Worm (Caenorhabditis elegans): ENCODE results near the gene C09G4.4.

The C09G4.4 gene

DNA sequence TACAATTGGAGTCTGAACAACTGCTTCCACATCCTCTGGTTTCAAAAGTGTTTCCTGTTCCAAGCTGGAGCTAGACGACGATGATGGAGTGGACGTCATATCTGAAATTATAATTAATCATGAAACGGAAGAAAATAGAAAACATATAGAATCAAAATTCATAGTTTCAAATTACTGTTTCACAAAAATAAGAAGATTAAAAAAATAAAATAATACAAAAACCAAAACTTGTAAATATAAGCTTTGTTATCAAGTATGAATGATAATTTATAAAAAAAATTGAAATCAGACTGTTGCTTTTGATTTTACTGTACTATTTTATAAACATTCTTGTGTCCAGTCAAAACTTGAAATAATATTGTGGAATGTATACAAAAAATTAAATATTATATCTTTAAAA is 49.1 kb upstream of the C09G4.4 start, which contains the start of gene str-176:
str-176 (minus strand) TSS at position 101 of the 400 bp plus-strand sequence.
- TF ChIP-seq ceh-82 (tag; optimal IDR thresholded peaks at IDR 0.05) (no peak), elt-1 (tag; optimal IDR thresholded peaks at IDR 0.05) (no peak), ama-1 (optimal IDR thresholded peaks at IDR 0.05) (no peak), nhr-129 (tag; optimal IDR thresholded peaks at IDR 0.05) (no peak), nhr-10 (tag; optimal IDR thresholded peaks at IDR 0.05) (no peak), nhr-6 (tag; optimal IDR thresholded peaks at IDR 0.05) (no peak), skn-1 (tag; optimal IDR thresholded peaks at IDR 0.05) (no peak), nhr-12 (tag; optimal IDR thresholded peaks at IDR 0.05) (no peak)

- no peak for TF ChIP-seq aly-2 (tag; optimal IDR thresholded peaks at IDR 0.05)
- peak; percentile 20 for TF ChIP-seq crh-2 (tag; optimal IDR thresholded peaks at IDR 0.05)
- TF ChIP-seq mdl-1 (tag; optimal IDR thresholded peaks at IDR 0.05), result peak in 1 of 2 experiments; percentile 6
- TF ChIP-seq sma-9 (GFP tag; optimal IDR thresholded peaks at IDR 0.05), result peak; percentile 28
- TF ChIP-seq sma-9 (tag; optimal IDR thresholded peaks at IDR 0.05), result no peak
- TF ChIP-seq ceh-82 (tag; optimal IDR thresholded peaks at IDR 0.05), result no peak
- TF ChIP-seq nhr-25 (tag; optimal IDR thresholded peaks at IDR 0.05), result peak; percentile 62
- TF ChIP-seq skn-1 (tag; optimal IDR thresholded peaks at IDR 0.05), result no peak
- no peak for TF ChIP-seq nhr-6 (tag; optimal IDR thresholded peaks at IDR 0.05)
- peak; percentile 39 for TF ChIP-seq blmp-1 (tag; optimal IDR thresholded peaks at IDR 0.05; ENCODE audit: insufficient read depth)
- no peak for TF ChIP-seq unc-55 (GFP tag; optimal IDR thresholded peaks at IDR 0.05)
Measured at ce11 chrIV:8464187-8464586, 48.6 kb upstream of the C09G4.4 start.

ce11 chrIV:8472493-8472892 is 40.3 kb upstream of the C09G4.4 start, which contains the start of gene oat-1:
Gene oat-1 (minus strand): TSS chrIV:8472593.
- no peak for TF ChIP-seq sem-4 (tag; optimal IDR thresholded peaks at IDR 0.05)
- TF ChIP-seq nhr-10 (tag; optimal IDR thresholded peaks at IDR 0.05), result no peak
- TF ChIP-seq unc-55 (GFP tag; optimal IDR thresholded peaks at IDR 0.05), result no peak
- TF ChIP-seq R02D3.7 (tag; optimal IDR thresholded peaks at IDR 0.05), result no peak
- TF ChIP-seq nhr-11 (tag; optimal IDR thresholded peaks at IDR 0.05), result no peak
- TF ChIP-seq C34F6.9 (tag; optimal IDR thresholded peaks at IDR 0.05), result no peak
- no peak for TF ChIP-seq Y55F3AM.14 (GFP tag; optimal IDR thresholded peaks at IDR 0.05)
- TF ChIP-seq nhr-12 (tag; optimal IDR thresholded peaks at IDR 0.05), result no peak
- TF ChIP-seq unc-39 (tag; optimal IDR thresholded peaks at IDR 0.05), result no peak
- no peak for TF ChIP-seq elt-1 (tag; optimal IDR thresholded peaks at IDR 0.05)
- TF ChIP-seq nhr-77 (tag; optimal IDR thresholded peaks at IDR 0.05), result no peak
- no peak for TF ChIP-seq nhr-25 (tag; optimal IDR thresholded peaks at IDR 0.05)
- no peak for TF ChIP-seq zag-1 (tag; optimal IDR thresholded peaks at IDR 0.05)

- no peak for TF ChIP-seq nhr-21 (tag; optimal IDR thresholded peaks at IDR 0.05)
- TF ChIP-seq snpc-4 (tag; optimal IDR thresholded peaks at IDR 0.05), result no peak
- no peak for TF ChIP-seq skn-1 (tag; optimal IDR thresholded peaks at IDR 0.05)
- TF ChIP-seq dmd-4 (tag; optimal IDR thresholded peaks at IDR 0.05), result no peak
- TF ChIP-seq nhr-10 (tag; optimal IDR thresholded peaks at IDR 0.05), result no peak
Measured at ce11 chrIV:8473756-8474155, 39.0 kb upstream of the C09G4.4 start, which contains the start of gene C28C12.11. Gene C28C12.11 (plus strand): TSS chrIV:8474056.

DNA sequence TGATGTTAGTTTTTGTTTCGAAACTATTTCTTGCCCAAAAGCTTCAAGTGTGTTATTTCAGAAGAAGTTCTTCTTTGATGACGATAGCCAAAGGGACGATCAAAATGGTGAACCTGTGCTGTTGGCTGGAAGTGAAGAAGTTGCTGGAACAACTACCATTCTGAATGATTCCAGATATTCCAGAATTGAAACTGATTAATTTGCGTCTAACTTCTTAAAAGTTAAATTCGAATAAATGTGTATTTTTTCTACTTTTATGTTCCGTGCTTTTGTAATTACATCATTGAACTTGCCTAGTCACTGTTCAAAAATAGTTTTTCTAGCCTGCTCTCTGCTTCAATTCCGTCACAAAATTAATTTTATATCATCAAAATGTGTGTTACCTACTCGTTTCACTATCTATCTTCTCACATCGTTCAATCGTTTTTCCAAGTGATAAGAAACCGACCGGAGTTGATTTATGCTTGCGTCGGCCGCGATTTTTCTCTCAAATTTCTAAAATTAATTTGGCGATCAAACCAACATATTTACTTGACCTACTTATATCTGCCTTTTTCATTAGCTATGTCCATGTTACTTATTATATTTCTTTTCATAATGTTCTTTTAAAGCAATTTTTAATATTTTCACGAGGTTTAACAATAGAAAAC is 37.6 kb upstream of the C09G4.4 start:
- TF ChIP-seq sma-9 (GFP tag; optimal IDR thresholded peaks at IDR 0.05) (peak; percentile 48), sma-9 (tag; optimal IDR thresholded peaks at IDR 0.05) (no peak), elt-1 (tag; optimal IDR thresholded peaks at IDR 0.05) (no peak), crh-2 (tag; optimal IDR thresholded peaks at IDR 0.05) (peak; percentile 12), ZK546.5 (tag; optimal IDR thresholded peaks at IDR 0.05) (no peak), fos-1 (tag; optimal IDR thresholded peaks at IDR 0.05) (peak; percentile 84), sma-3 (GFP tag; optimal IDR thresholded peaks at IDR 0.05) (peak; percentile 27)

ce11 chrIV:8476166-8476565 is 36.6 kb upstream of the C09G4.4 start:
- TF ChIP-seq mbf-1 (tag; optimal IDR thresholded peaks at IDR 0.05) (no peak), lsy-2 (tag; optimal IDR thresholded peaks at IDR 0.05) (peak in 1 of 2 experiments; percentile 11), sma-9 (GFP tag; optimal IDR thresholded peaks at IDR 0.05) (peak; percentile 37), sma-9 (tag; optimal IDR thresholded peaks at IDR 0.05) (no peak), F13H6.1 (tag; optimal IDR thresholded peaks at IDR 0.05) (peak; percentile 49), mab-5 (tag; optimal IDR thresholded peaks at IDR 0.05) (peak; percentile 18), fos-1 (tag; optimal IDR thresholded peaks at IDR 0.05) (no peak), lin-13 (GFP tag; optimal IDR thresholded peaks at IDR 0.05) (no peak), nhr-129 (tag; optimal IDR thresholded peaks at IDR 0.05) (peak; percentile 58)
